Worm (Caenorhabditis elegans) whole organism, L4 larva: ENCODE data around the gene glr-4.

Experiments
- D1046.2 ChIP-seq: fragments of 200-800 bp; sonication (Bioruptor generic); IDR thresholded peaks from 2 replicates; pipeline ENCODE4 v1.3.6; 2022; ENCODE audit warnings: missing genetic modification characterization, missing compliant biosample characterization
- F26F4.8 ChIP-seq: fragments of 200-800 bp; sonication (Bioruptor generic); conservative IDR thresholded peaks from 2 replicates; pipeline ENCODE4 v1.3.6; 2022; ENCODE audit warnings: missing genetic modification characterization, missing compliant biosample characterization
- F37D6.2 ChIP-seq: sonication (generic microtip); optimal IDR thresholded peaks from 2 replicates; lab custom pipeline; 2016; ENCODE audit warnings: mild to moderate bottlenecking, missing genetic modification characterization, missing compliant biosample characterization
- R02D3.7 ChIP-seq: fragments of 150-350 bp; sonication (generic microtip); optimal IDR thresholded peaks from 3 replicates; lab custom pipeline; 2014; ENCODE audit warnings: missing biosample characterization, missing genetic modification characterization
- T20F7.1 ChIP-seq: fragments of 200-800 bp; sonication (Bioruptor generic); optimal IDR thresholded peaks from 2 replicates; lab custom pipeline; 2018; ENCODE audit warnings: mild to moderate bottlenecking, missing genetic modification characterization, missing compliant biosample characterization
- Y5F2A.4 ChIP-seq: fragments of 200-800 bp; sonication (Bioruptor generic); optimal IDR thresholded peaks from 2 replicates; lab custom pipeline; 2018; ENCODE audit warnings: mild to moderate bottlenecking, missing genetic modification characterization, missing compliant biosample characterization
- ZK337.2 ChIP-seq: fragments of 200-800 bp; sonication (Bioruptor generic); IDR thresholded peaks from 2 replicates; pipeline ENCODE4 v1.3.6; 2022; ENCODE audit warnings: missing genetic modification reagents, missing genetic modification characterization, missing compliant biosample characterization
- aha-1 ChIP-seq: fragments of 150-350 bp; peaks from one replicate; lab custom pipeline; 2014; ENCODE audit warnings: missing biosample characterization, missing genetic modification characterization
- aly-2 ChIP-seq: sonication (generic microtip); optimal IDR thresholded peaks from 2 replicates; lab custom pipeline; 2018; ENCODE audit warnings: missing biosample characterization, missing genetic modification characterization
- attf-4 ChIP-seq: sonication (generic microtip); optimal IDR thresholded peaks from 3 replicates; lab custom pipeline; 2017; ENCODE audit warnings: missing biosample characterization, missing genetic modification characterization
- ceh-20 ChIP-seq: fragments of 200-800 bp; sonication (Bioruptor generic); IDR thresholded peaks from 2 replicates; pipeline ENCODE4 v1.3.6; 2022; ENCODE audit warnings: missing genetic modification reagents, missing genetic modification characterization, missing compliant biosample characterization
- daf-16 ChIP-seq, 3 experiments: sonication (generic microtip); optimal IDR thresholded peaks; 2 replicates each; lab custom pipeline; 2016 to 2017; ENCODE audit warnings: missing genetic modification characterization in 3 of 3, missing genetic modification reagents in 3 of 3, mild to moderate bottlenecking in 2 of 3, missing compliant biosample characterization in 2 of 3, missing biosample characterization in 1 of 3, moderate library complexity in 1 of 3
- daf-19 ChIP-seq: fragments of 200-800 bp; sonication (Bioruptor generic); conservative IDR thresholded peaks from 2 replicates; pipeline ENCODE4 v1.3.6; 2022; ENCODE audit warnings: missing genetic modification characterization, missing compliant biosample characterization
- duxl-1 ChIP-seq: sonication (generic microtip); optimal IDR thresholded peaks from 2 replicates; lab custom pipeline; 2016; ENCODE audit warnings: mild to moderate bottlenecking, missing genetic modification characterization, moderate library complexity, missing compliant biosample characterization; ENCODE audit not compliant: poor library complexity
- dve-1 ChIP-seq: sonication (generic microtip); optimal IDR thresholded peaks from 2 replicates; lab custom pipeline; 2017; ENCODE audit warnings: antibody characterized with exemption, mild to moderate bottlenecking, missing genetic modification characterization, missing compliant biosample characterization; ENCODE audit not compliant: insufficient read depth
- egl-43 ChIP-seq: fragments of 200-800 bp; sonication (Bioruptor generic); IDR thresholded peaks from 2 replicates; pipeline ENCODE4 v1.3.6; 2022; ENCODE audit warnings: missing genetic modification reagents, missing genetic modification characterization, missing compliant biosample characterization
- hlh-11 ChIP-seq: fragments of 200-800 bp; sonication (Bioruptor generic); optimal IDR thresholded peaks from 2 replicates; lab custom pipeline; 2018; ENCODE audit warnings: mild to moderate bottlenecking, missing genetic modification characterization, missing compliant biosample characterization
- hlh-30 ChIP-seq: sonication (generic microtip); optimal IDR thresholded peaks from 2 replicates; lab custom pipeline; 2017; ENCODE audit warnings: antibody characterized with exemption, mild to moderate bottlenecking, missing genetic modification characterization, missing compliant biosample characterization; ENCODE audit not compliant: insufficient read depth
- hmg-1.1 ChIP-seq: fragments of 200-800 bp; sonication (Bioruptor generic); IDR thresholded peaks from 2 replicates; pipeline ENCODE4 v1.3.6; 2022; ENCODE audit warnings: missing genetic modification reagents, missing genetic modification characterization, missing compliant biosample characterization
- jun-1 ChIP-seq: fragments of 150-350 bp; optimal IDR thresholded peaks from 2 replicates; lab custom pipeline; 2014; ENCODE audit warnings: missing biosample characterization, missing genetic modification reagents, missing genetic modification characterization
- lin-13 ChIP-seq: fragments of 150-350 bp; optimal IDR thresholded peaks from 2 replicates; lab custom pipeline; 2014; ENCODE audit warnings: missing biosample characterization, missing genetic modification reagents, missing genetic modification characterization
- lin-15B ChIP-seq: fragments of 150-350 bp; sonication (generic microtip); optimal IDR thresholded peaks from 3 replicates; lab custom pipeline; 2014; ENCODE audit warnings: missing biosample characterization, missing genetic modification characterization
- lin-29 ChIP-seq: fragments of 200-800 bp; sonication (Bioruptor generic); IDR thresholded peaks from 2 replicates; pipeline ENCODE4 v1.3.6; 2022; ENCODE audit warnings: missing genetic modification reagents, missing genetic modification characterization, missing compliant biosample characterization
- lin-38 ChIP-seq: fragments of 200-800 bp; sonication (Bioruptor generic); IDR thresholded peaks from 2 replicates; pipeline ENCODE4 v1.3.6; 2022; ENCODE audit warnings: missing genetic modification reagents, missing genetic modification characterization, missing compliant biosample characterization
- lin-39 ChIP-seq: fragments of 150-350 bp; optimal IDR thresholded peaks from 2 replicates; lab custom pipeline; 2014; ENCODE audit warnings: missing biosample characterization, missing genetic modification reagents, missing genetic modification characterization
- lsy-2 ChIP-seq, 2 experiments: fragments of 150-350 bp in 1 of 2; sonication (generic microtip) in 1 of 2; optimal IDR thresholded peaks; 2 replicates each; lab custom pipeline; 2014 to 2017; ENCODE audit warnings: missing biosample characterization in 2 of 2, missing genetic modification characterization in 2 of 2
- mep-1 ChIP-seq: fragments of 150-350 bp; sonication (generic microtip); optimal IDR thresholded peaks from 3 replicates; lab custom pipeline; 2014; ENCODE audit warnings: missing biosample characterization, missing genetic modification characterization
- mes-2 ChIP-seq: sonication (generic microtip); optimal IDR thresholded peaks from 2 replicates; lab custom pipeline; 2016; ENCODE audit warnings: missing genotype, mild to moderate bottlenecking, missing genetic modification characterization, missing compliant biosample characterization; ENCODE audit not compliant: poor library complexity, severe bottlenecking
- mxl-2 ChIP-seq: fragments of 200-800 bp; sonication (Bioruptor generic); conservative IDR thresholded peaks from 2 replicates; pipeline ENCODE4 v1.3.6; 2022; ENCODE audit warnings: missing genetic modification reagents, missing genetic modification characterization, missing compliant biosample characterization
- mxl-3 ChIP-seq: fragments of 200-800 bp; sonication (Bioruptor generic); optimal IDR thresholded peaks from 2 replicates; lab custom pipeline; 2018; ENCODE audit warnings: mild to moderate bottlenecking, missing genetic modification characterization, missing compliant biosample characterization
- nhr-10 ChIP-seq: fragments of 150-350 bp; optimal IDR thresholded peaks from 2 replicates; lab custom pipeline; 2014; ENCODE audit warnings: missing biosample characterization, missing genetic modification characterization
- nhr-28 ChIP-seq: fragments of 150-350 bp; optimal IDR thresholded peaks from 2 replicates; lab custom pipeline; 2014; ENCODE audit warnings: missing biosample characterization, missing genetic modification characterization
- nhr-6 ChIP-seq: fragments of 150-350 bp; optimal IDR thresholded peaks from 2 replicates; lab custom pipeline; 2014; ENCODE audit warnings: missing biosample characterization, missing genetic modification characterization
- nhr-76 ChIP-seq: fragments of 150-350 bp; optimal IDR thresholded peaks from 2 replicates; lab custom pipeline; 2014; ENCODE audit warnings: missing biosample characterization, missing genetic modification characterization
- pha-4 ChIP-seq, 2 experiments: fragments of 150-350 bp in 1 of 2; fragments of 200-800 bp in 1 of 2; sonication (Bioruptor generic) in 1 of 2; IDR thresholded peaks in 1 of 2; optimal IDR thresholded peaks in 1 of 2; 2 replicates each; pipeline versions ENCODE4 v1.3.6 to Lab custom; 2014 to 2022; ENCODE audit warnings: missing genetic modification characterization in 2 of 2, missing genetic modification reagents in 2 of 2, missing biosample characterization in 1 of 2, missing compliant biosample characterization in 1 of 2
- php-3 ChIP-seq: fragments of 200-800 bp; sonication (Bioruptor generic); IDR thresholded peaks from 2 replicates; pipeline ENCODE4 v1.3.6; 2022; ENCODE audit warnings: missing genetic modification reagents, missing genetic modification characterization, missing compliant biosample characterization
- set-16 ChIP-seq: fragments of 200-800 bp; sonication (Bioruptor generic); IDR thresholded peaks from 2 replicates; pipeline ENCODE4 v1.3.6; 2022; ENCODE audit warnings: missing genetic modification reagents, missing genetic modification characterization, missing compliant biosample characterization
- snpc-4 ChIP-seq: fragments of 150-350 bp; optimal IDR thresholded peaks from 2 replicates; lab custom pipeline; 2014; ENCODE audit warnings: missing biosample characterization, missing genetic modification characterization
- spr-1 ChIP-seq: sonication (generic microtip); optimal IDR thresholded peaks from 2 replicates; lab custom pipeline; 2016; ENCODE audit warnings: mild to moderate bottlenecking, missing genetic modification characterization, missing compliant biosample characterization
- unc-39 ChIP-seq: sonication (generic microtip); optimal IDR thresholded peaks from 2 replicates; lab custom pipeline; 2017; ENCODE audit warnings: missing biosample characterization, missing genetic modification characterization
- unc-62 ChIP-seq, 3 experiments: fragments of 150-350 bp in 1 of 3; sonication (generic microtip); optimal IDR thresholded peaks in 2 of 3; peaks in 1 of 3; 1 replicate in 1 of 3; 2 replicates in 2 of 3; lab custom pipeline; 2014 to 2017; ENCODE audit warnings: missing biosample characterization in 3 of 3, missing genetic modification characterization in 3 of 3, missing genetic modification reagents in 3 of 3, missing genotype in 1 of 3
- zfp-2 ChIP-seq: sonication (generic microtip); optimal IDR thresholded peaks from 2 replicates; lab custom pipeline; 2016; ENCODE audit warnings: mild to moderate bottlenecking, missing genetic modification characterization, missing compliant biosample characterization
- zfp-3 ChIP-seq: fragments of 200-800 bp; sonication (Bioruptor generic); conservative IDR thresholded peaks from 2 replicates; pipeline ENCODE4 v1.3.6; 2022; ENCODE audit warnings: missing genetic modification reagents, missing genetic modification characterization, missing compliant biosample characterization
- ztf-11 ChIP-seq: fragments of 150-350 bp; optimal IDR thresholded peaks from 2 replicates; lab custom pipeline; 2014; ENCODE audit warnings: missing biosample characterization, missing genetic modification characterization

glr-4 gene

ce11 chrII:7810869-7811543 lies 16.9 kb upstream of the glr-4 start, which contains the start of gene cki-1:
Gene cki-1, plus strand, starts transcription at chrII:7811240.
- no peak for TF ChIP-seq ztf-11
- TF ChIP-seq set-16 = 0 out of 2 replicates have a peak, but pooled peaks have one; percentile 7
- no peak for TF ChIP-seq hmg-1.1 (GFP tag; lab: Robert Waterston, UW)
- TF ChIP-seq lin-29 (GFP tag; lab: Robert Waterston, UW) = no peak
- TF ChIP-seq zfp-3 (GFP tag; lab: Robert Waterston, UW) = no peak
- no peak for TF ChIP-seq nhr-76 (tag; lab: Kevin White, UChicago)
- TF ChIP-seq lin-13 (GFP tag; lab: Kevin White, UChicago) = no peak
- no peak for TF ChIP-seq nhr-10 (tag; lab: Kevin White, UChicago)
- peak in 1 of 2 experiments; percentile 50 for TF ChIP-seq unc-62 (GFP tag; optimal IDR thresholded peaks at IDR 0.05 in 1 of 2; lab: Kevin White, UChicago)
- TF ChIP-seq unc-62 (tag; optimal IDR thresholded peaks at IDR 0.05; lab: Kevin White, UChicago) = no peak
- no peak for TF ChIP-seq daf-16 (GFP tag; optimal IDR thresholded peaks at IDR 0.05; lab: Kevin White, UChicago)
- no peak for TF ChIP-seq daf-16 (tag; optimal IDR thresholded peaks at IDR 0.05; lab: Kevin White, UChicago)
- no peak for TF ChIP-seq mxl-3 (GFP tag; lab: Kevin White, UChicago)

DNA sequence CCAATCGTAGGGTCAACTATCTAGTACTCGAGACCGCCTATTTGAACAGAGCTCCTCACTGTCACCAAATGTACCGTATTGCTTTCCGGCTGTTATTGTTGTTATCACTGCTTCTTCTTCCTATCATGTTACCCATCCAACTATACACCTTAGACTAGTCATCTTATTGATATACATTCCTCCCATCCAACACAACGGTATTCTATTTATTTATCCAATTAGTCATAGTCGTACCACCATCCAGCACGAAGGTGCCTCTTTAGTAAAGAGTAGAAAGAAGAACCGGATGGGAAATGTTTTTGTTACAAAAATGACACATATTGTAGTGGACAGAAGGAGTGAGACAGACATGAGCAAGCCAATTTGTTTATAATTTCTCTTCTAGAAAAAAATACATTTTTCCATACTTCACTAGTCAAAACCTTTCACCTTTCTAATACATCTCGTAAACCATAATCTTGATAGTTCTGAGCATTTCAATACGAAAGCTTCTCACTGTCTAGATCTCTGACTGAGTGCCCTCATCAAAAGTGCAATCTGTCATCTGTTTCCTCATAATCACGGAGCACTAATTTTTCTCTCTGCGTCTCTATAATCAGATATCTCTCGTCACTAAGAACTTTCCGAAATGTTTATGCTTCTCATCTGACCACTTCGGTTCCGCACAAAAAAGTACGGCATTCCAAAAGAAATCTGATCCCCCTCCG lies 16.2 kb upstream of the glr-4 start:
- TF ChIP-seq daf-16 (GFP tag; optimal IDR thresholded peaks at IDR 0.05; lab: Kevin White, UChicago) (no peak), daf-16 (tag; optimal IDR thresholded peaks at IDR 0.05; lab: Kevin White, UChicago) (no peak), dve-1 (tag; lab: Kevin White, UChicago) (peak; percentile 16), jun-1 (tag; lab: Kevin White, UChicago) (no peak), daf-19 (GFP tag; lab: Robert Waterston, UW) (no peak), R02D3.7 (no peak), F37D6.2 (tag; lab: Kevin White, UChicago) (no peak), lin-39 (tag; lab: Kevin White, UChicago) (no peak), aha-1 (tag; lab: Kevin White, UChicago) (peak; percentile 8), snpc-4 (no peak), mes-2 (tag; lab: Kevin White, UChicago) (peak; percentile 20), ztf-11 (no peak), aly-2 (tag; lab: Kevin White, UChicago) (no peak), zfp-2 (tag; lab: Kevin White, UChicago) (no peak), F26F4.8 (no peak), duxl-1 (peak; percentile 29), lin-15B (no peak), ZK337.2 (GFP tag; lab: Robert Waterston, UW) (no peak), unc-39 (tag; lab: Kevin White, UChicago) (no peak), nhr-6 (tag; lab: Kevin White, UChicago) (peak; percentile 70), hlh-11 (tag; lab: Kevin White, UChicago) (peak; percentile 7), D1046.2 (no peak), php-3 (GFP tag; lab: Robert Waterston, UW) (no peak), mxl-2 (GFP tag; lab: Robert Waterston, UW) (no peak), hlh-30 (tag; lab: Kevin White, UChicago) (no peak), Y5F2A.4 (GFP tag; lab: Kevin White, UChicago) (no peak), ceh-20 (GFP tag; lab: Robert Waterston, UW) (no peak), attf-4 (tag; lab: Kevin White, UChicago) (peak; percentile 11), pha-4 (GFP tag; IDR thresholded peaks at IDR 0.05; lab: Robert Waterston, UW) (no peak), pha-4 (tag; optimal IDR thresholded peaks at IDR 0.05; lab: Kevin White, UChicago) (peak; percentile 66), T20F7.1 (GFP tag; lab: Kevin White, UChicago) (no peak), spr-1 (tag; lab: Kevin White, UChicago) (no peak), unc-62 (GFP tag; optimal IDR thresholded peaks at IDR 0.05 in 1 of 2; lab: Kevin White, UChicago) (peak in 1 of 2 experiments; percentile 37), unc-62 (tag; optimal IDR thresholded peaks at IDR 0.05; lab: Kevin White, UChicago) (no peak), lin-38 (GFP tag; lab: Robert Waterston, UW) (no peak), mep-1 (tag; lab: Kevin White, UChicago) (no peak), nhr-28 (peak; percentile 19), egl-43 (GFP tag; lab: Robert Waterston, UW) (no peak), lsy-2 (tag; optimal IDR thresholded peaks at IDR 0.05; lab: Kevin White, UChicago) (peak in 1 of 2 experiments; percentile 45)
